Worm (Caenorhabditis elegans) whole organism, late embryonic: ENCODE data around the gene dmsr-1.
A peak's percentile ranks its signal among the peaks of the same experiment; 100 is the strongest.

Experiments used
- F13H6.1 ChIP-seq: sonication (generic microtip); optimal IDR thresholded peaks from 2 replicates; lab custom pipeline; 2016; ENCODE audit warnings: missing genetic modification characterization, missing compliant biosample characterization
- K02D7.2 ChIP-seq: sonication (generic microtip); optimal IDR thresholded peaks from 2 replicates; lab custom pipeline; 2017; ENCODE audit warnings: mild to moderate bottlenecking, missing genetic modification characterization, missing compliant biosample characterization
- K09A11.1 ChIP-seq: sonication (generic microtip); optimal IDR thresholded peaks from 2 replicates; lab custom pipeline; 2017; ENCODE audit warnings: antibody characterized with exemption, mild to moderate bottlenecking, missing genetic modification characterization, missing compliant biosample characterization; ENCODE audit not compliant: insufficient read depth
- T23F11.4 ChIP-seq: fragments of 200-800 bp; sonication (Bioruptor generic); optimal IDR thresholded peaks from 2 replicates; lab custom pipeline; 2018; ENCODE audit warnings: mild to moderate bottlenecking, missing genetic modification characterization, missing compliant biosample characterization
- Y22D7AL.16 ChIP-seq: sonication (generic microtip); optimal IDR thresholded peaks from 2 replicates; lab custom pipeline; 2016; ENCODE audit warnings: missing genetic modification characterization, missing compliant biosample characterization
- ama-1 ChIP-seq: fragments of 150-350 bp; optimal IDR thresholded peaks from 2 replicates; lab custom pipeline; 2014
- ceh-14 ChIP-seq: sonication (generic microtip); optimal IDR thresholded peaks from 2 replicates; lab custom pipeline; 2016; ENCODE audit warnings: missing genotype, missing genetic modification characterization, missing compliant biosample characterization
- ceh-18 ChIP-seq: sonication (generic microtip); optimal IDR thresholded peaks from 2 replicates; lab custom pipeline; 2016; ENCODE audit warnings: missing genetic modification characterization, missing compliant biosample characterization
- ceh-2 ChIP-seq: sonication (generic microtip); optimal IDR thresholded peaks from 2 replicates; lab custom pipeline; 2016; ENCODE audit warnings: missing genotype, missing genetic modification characterization, missing compliant biosample characterization
- ceh-22 ChIP-seq: sonication (generic microtip); optimal IDR thresholded peaks from 2 replicates; lab custom pipeline; 2017; ENCODE audit warnings: missing biosample characterization, missing genetic modification characterization
- ceh-31 ChIP-seq: sonication (generic microtip); optimal IDR thresholded peaks from 2 replicates; lab custom pipeline; 2016; ENCODE audit warnings: missing genetic modification characterization, missing compliant biosample characterization
- ceh-45 ChIP-seq: fragments of 200-800 bp; sonication (Bioruptor generic); IDR thresholded peaks from 2 replicates; pipeline ENCODE4 v1.3.6; 2022; ENCODE audit warnings: missing genetic modification reagents, missing genetic modification characterization, missing compliant biosample characterization
- ceh-48 ChIP-seq: sonication (generic microtip); optimal IDR thresholded peaks from 2 replicates; lab custom pipeline; 2016; ENCODE audit warnings: missing genetic modification characterization, inconsistent platforms, missing compliant biosample characterization
- ceh-9 ChIP-seq: sonication (generic microtip); optimal IDR thresholded peaks from 2 replicates; lab custom pipeline; 2016; ENCODE audit warnings: mild to moderate bottlenecking, missing genetic modification characterization, inconsistent platforms, missing compliant biosample characterization
- che-1 ChIP-seq: sonication (generic microtip); optimal IDR thresholded peaks from 2 replicates; lab custom pipeline; 2016; ENCODE audit warnings: mild to moderate bottlenecking, missing genetic modification characterization, missing compliant biosample characterization
- dve-1 ChIP-seq: sonication (generic microtip); optimal IDR thresholded peaks from 2 replicates; lab custom pipeline; 2017; ENCODE audit warnings: antibody characterized with exemption, mild to moderate bottlenecking, missing genetic modification characterization, missing compliant biosample characterization
- elt-4 ChIP-seq: sonication (generic microtip); optimal IDR thresholded peaks from 2 replicates; lab custom pipeline; 2016; ENCODE audit warnings: missing genetic modification characterization, missing compliant biosample characterization
- fax-1 ChIP-seq: sonication (generic microtip); optimal IDR thresholded peaks from 2 replicates; lab custom pipeline; 2016; ENCODE audit warnings: missing genotype, missing genetic modification characterization, missing compliant biosample characterization
- fkh-10 ChIP-seq: fragments of 150-350 bp; optimal IDR thresholded peaks from 2 replicates; lab custom pipeline; 2014; ENCODE audit warnings: missing biosample characterization, missing genetic modification reagents, missing genetic modification characterization
- hlh-13 ChIP-seq: fragments of 200-800 bp; sonication (Bioruptor generic); optimal IDR thresholded peaks from 2 replicates; lab custom pipeline; 2018; ENCODE audit warnings: mild to moderate bottlenecking, missing genetic modification characterization, missing compliant biosample characterization
- hlh-30 ChIP-seq: sonication (generic microtip); optimal IDR thresholded peaks from 2 replicates; lab custom pipeline; 2017; ENCODE audit warnings: antibody characterized with exemption, missing genetic modification characterization, missing compliant biosample characterization; ENCODE audit not compliant: insufficient read depth
- hlh-6 ChIP-seq: sonication (generic microtip); optimal IDR thresholded peaks from 2 replicates; lab custom pipeline; 2016; ENCODE audit warnings: missing genotype, missing genetic modification characterization, missing compliant biosample characterization
- hlh-8 ChIP-seq: sonication (generic microtip); optimal IDR thresholded peaks from 2 replicates; lab custom pipeline; 2016; ENCODE audit warnings: missing genotype, missing genetic modification characterization, missing compliant biosample characterization
- lim-6 ChIP-seq: sonication (generic microtip); optimal IDR thresholded peaks from 2 replicates; lab custom pipeline; 2016; ENCODE audit warnings: missing genetic modification characterization, missing compliant biosample characterization
- lin-11 ChIP-seq: fragments of 200-800 bp; sonication (Bioruptor generic); optimal IDR thresholded peaks from 2 replicates; lab custom pipeline; 2018; ENCODE audit warnings: mild to moderate bottlenecking, missing genetic modification characterization, missing compliant biosample characterization
- madf-2 ChIP-seq: sonication (generic microtip); optimal IDR thresholded peaks from 2 replicates; lab custom pipeline; 2017; ENCODE audit warnings: missing genetic modification characterization, missing compliant biosample characterization
- mec-3 ChIP-seq: sonication (generic microtip); optimal IDR thresholded peaks from 2 replicates; lab custom pipeline; 2016; ENCODE audit warnings: borderline replicate concordance, missing genetic modification characterization, missing compliant biosample characterization
- nhr-232 ChIP-seq: sonication (generic microtip); optimal IDR thresholded peaks from 2 replicates; lab custom pipeline; 2016; ENCODE audit warnings: missing genetic modification characterization, missing compliant biosample characterization
- odd-2 ChIP-seq: sonication (generic microtip); optimal IDR thresholded peaks from 2 replicates; lab custom pipeline; 2017; ENCODE audit warnings: antibody characterized with exemption, mild to moderate bottlenecking, missing genetic modification characterization, missing compliant biosample characterization
- pat-9 ChIP-seq: fragments of 200-800 bp; sonication (Bioruptor generic); optimal IDR thresholded peaks from 2 replicates; lab custom pipeline; 2018; ENCODE audit warnings: mild to moderate bottlenecking, missing genetic modification characterization, moderate library complexity, missing compliant biosample characterization
- pha-2 ChIP-seq: sonication (generic microtip); optimal IDR thresholded peaks from 2 replicates; lab custom pipeline; 2017; ENCODE audit warnings: mild to moderate bottlenecking, missing genetic modification characterization, missing compliant biosample characterization
- pha-4 ChIP-seq: fragments of 150-350 bp; optimal IDR thresholded peaks from 2 replicates; lab custom pipeline; 2018; ENCODE audit warnings: missing biosample characterization, missing genetic modification reagents, missing genetic modification characterization
- pqm-1 ChIP-seq: sonication (generic microtip); optimal IDR thresholded peaks from 2 replicates; lab custom pipeline; 2016; ENCODE audit warnings: missing genetic modification characterization, missing compliant biosample characterization
- pros-1 ChIP-seq: fragments of 150-350 bp; optimal IDR thresholded peaks from 2 replicates; lab custom pipeline; 2014; ENCODE audit warnings: missing biosample characterization, missing genetic modification reagents, missing genetic modification characterization
- rnt-1 ChIP-seq: sonication (generic microtip); optimal IDR thresholded peaks from 2 replicates; lab custom pipeline; 2016; ENCODE audit warnings: missing genetic modification characterization, missing compliant biosample characterization
- sdc-2 ChIP-seq: sonication (generic microtip); optimal IDR thresholded peaks from 2 replicates; lab custom pipeline; 2016; ENCODE audit warnings: missing genotype, missing genetic modification characterization, missing compliant biosample characterization
- sox-4 ChIP-seq: sonication (generic microtip); optimal IDR thresholded peaks from 2 replicates; lab custom pipeline; 2017; ENCODE audit warnings: mild to moderate bottlenecking, missing genetic modification characterization, inconsistent platforms, missing compliant biosample characterization
- syd-9 ChIP-seq: sonication (generic microtip); optimal IDR thresholded peaks from 2 replicates; lab custom pipeline; 2016; ENCODE audit warnings: mild to moderate bottlenecking, missing genetic modification characterization, moderate library complexity, missing compliant biosample characterization
- tbx-2 ChIP-seq: sonication (generic microtip); optimal IDR thresholded peaks from 2 replicates; lab custom pipeline; 2016; ENCODE audit warnings: missing genetic modification characterization, missing compliant biosample characterization
- tbx-7 ChIP-seq: sonication (generic microtip); optimal IDR thresholded peaks from 2 replicates; lab custom pipeline; 2016; ENCODE audit warnings: missing genotype, missing genetic modification characterization, missing compliant biosample characterization
- ttx-3 ChIP-seq: sonication (generic microtip); optimal IDR thresholded peaks from 2 replicates; lab custom pipeline; 2016; ENCODE audit warnings: missing genetic modification reagents, missing genetic modification characterization, missing compliant biosample characterization
- unc-42 ChIP-seq: sonication (generic microtip); optimal IDR thresholded peaks from 2 replicates; lab custom pipeline; 2016; ENCODE audit warnings: missing genotype, missing genetic modification characterization, missing compliant biosample characterization
- ztf-16 ChIP-seq: sonication (generic microtip); optimal IDR thresholded peaks from 2 replicates; lab custom pipeline; 2017; ENCODE audit warnings: missing genetic modification characterization, missing compliant biosample characterization

Gene dmsr-1

ce11 chrV:11430823-11431222, 7.7 kb upstream of the dmsr-1 start:
- TF ChIP-seq elt-4 (tag; lab: Kevin White, UChicago) (no peak), unc-42 (tag; lab: Kevin White, UChicago) (peak; percentile 40), ceh-18 (tag; lab: Kevin White, UChicago) (no peak)

ce11 chrV:11435242-11435641, 3.3 kb upstream of the dmsr-1 start:
- TF ChIP-seq fkh-10 (GFP tag; lab: Kevin White, UChicago): no peak
- no peak for TF ChIP-seq sdc-2 (tag; lab: Kevin White, UChicago)
- no peak for TF ChIP-seq F13H6.1
- TF ChIP-seq nhr-232 (tag; lab: Kevin White, UChicago): no peak
- TF ChIP-seq rnt-1 (tag; lab: Kevin White, UChicago): no peak

DNA sequence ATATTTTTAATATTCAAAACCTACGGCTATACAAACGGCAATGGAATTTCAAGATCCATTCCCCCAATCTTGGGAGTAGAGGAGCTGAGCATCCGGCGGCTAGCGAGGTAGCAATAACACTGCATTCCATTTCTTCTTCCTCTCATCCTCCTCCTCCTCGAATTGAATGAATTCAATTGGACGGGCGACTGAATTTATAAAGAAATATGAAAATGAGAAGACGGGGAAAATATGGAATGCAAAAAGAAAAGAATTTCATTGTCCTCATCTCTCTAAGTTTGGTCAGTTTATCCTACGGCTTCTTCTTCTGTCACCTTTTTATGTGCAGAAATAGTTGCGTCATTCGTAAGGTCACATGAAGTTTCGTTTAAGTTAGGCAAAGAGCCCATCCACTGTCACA, 2.2 kb upstream of the dmsr-1 start:
- TF ChIP-seq unc-42 (tag; lab: Kevin White, UChicago): peak; percentile 39
- TF ChIP-seq K09A11.1 (tag; lab: Kevin White, UChicago): no peak
- no peak for TF ChIP-seq ceh-2 (tag; lab: Kevin White, UChicago)
- no peak for TF ChIP-seq ztf-16

ce11 chrV:11439202-11439601, 638 bp downstream of the dmsr-1 start:
- TF ChIP-seq Y22D7AL.16: no peak
- no peak for TF ChIP-seq che-1
- no peak for TF ChIP-seq pqm-1 (tag; lab: Kevin White, UChicago)
- no peak for TF ChIP-seq ceh-22 (tag; lab: Kevin White, UChicago)
- TF ChIP-seq ceh-9 (tag; lab: Kevin White, UChicago): no peak
- TF ChIP-seq unc-42 (tag; lab: Kevin White, UChicago): no peak
- no peak for TF ChIP-seq madf-2 (tag; lab: Kevin White, UChicago)
- TF ChIP-seq pat-9 (tag; lab: Kevin White, UChicago): no peak
- TF ChIP-seq odd-2: no peak
- TF ChIP-seq ztf-16: no peak
- no peak for TF ChIP-seq ceh-14
- TF ChIP-seq K02D7.2 (tag; lab: Kevin White, UChicago): no peak
- TF ChIP-seq, all 69 proteins: peak for 0

ce11 chrV:11443503-11443902, 4.9 kb downstream of the dmsr-1 start, which contains the start of gene F57B7.2:
Gene F57B7.2, minus strand, starts transcription at chrV:11443603.
- TF ChIP-seq lim-6 (no peak), sdc-2 (tag; lab: Kevin White, UChicago) (no peak), tbx-7 (tag; lab: Kevin White, UChicago) (no peak), ceh-14 (no peak), ceh-48 (no peak), pha-2 (tag; lab: Kevin White, UChicago) (no peak), hlh-30 (no peak)

ce11 chrV:11445375-11445774, 6.8 kb downstream of the dmsr-1 start:
- TF ChIP-seq mec-3 (no peak), ceh-22 (tag; lab: Kevin White, UChicago) (no peak), lin-11 (tag; lab: Kevin White, UChicago) (no peak), pqm-1 (tag; lab: Kevin White, UChicago) (no peak), hlh-6 (tag; lab: Kevin White, UChicago) (no peak), fax-1 (no peak), ceh-31 (tag; lab: Kevin White, UChicago) (peak; percentile 51), hlh-13 (no peak), T23F11.4 (GFP tag; lab: Kevin White, UChicago) (no peak), pros-1 (tag; lab: Kevin White, UChicago) (no peak), pha-2 (tag; lab: Kevin White, UChicago) (no peak), nhr-232 (tag; lab: Kevin White, UChicago) (no peak), tbx-7 (tag; lab: Kevin White, UChicago) (no peak), ama-1 (lab: Kevin White, UChicago) (no peak), ceh-45 (no peak), elt-4 (tag; lab: Kevin White, UChicago) (no peak), lim-6 (no peak), tbx-2 (tag; lab: Kevin White, UChicago) (peak; percentile 39), odd-2 (no peak), che-1 (no peak), Y22D7AL.16 (no peak), syd-9 (no peak), ttx-3 (tag; lab: Kevin White, UChicago) (no peak), sox-4 (tag; lab: Kevin White, UChicago) (no peak), dve-1 (tag; lab: Kevin White, UChicago) (no peak), madf-2 (tag; lab: Kevin White, UChicago) (no peak), hlh-8 (tag; lab: Kevin White, UChicago) (no peak), pha-4 (tag; lab: Kevin White, UChicago) (no peak)
